Worm (Caenorhabditis elegans) whole organism, L4 larva: ENCODE results near the gene acdh-13.

Source experiments
- Y48G9A.11 ChIP-seq: fragments of 200-800 bp; sonication (Bioruptor generic); IDR thresholded peaks from 2 replicates; pipeline ENCODE4 v1.3.6; 2022; ENCODE audit warnings: missing genetic modification reagents, missing genetic modification characterization, missing compliant biosample characterization
- ZK546.5 ChIP-seq, 2 experiments: sonication (generic microtip); optimal IDR thresholded peaks; 2 replicates each; lab custom pipeline; 2017; ENCODE audit warnings: missing biosample characterization in 2 of 2, missing genetic modification characterization in 2 of 2
- daf-8 ChIP-seq: fragments of 200-800 bp; sonication (Bioruptor generic); IDR thresholded peaks from 2 replicates; pipeline ENCODE4 v1.3.6; 2022; ENCODE audit warnings: missing genetic modification characterization, missing compliant biosample characterization
- dpl-1 ChIP-seq: fragments of 150-350 bp; optimal IDR thresholded peaks from 2 replicates; lab custom pipeline; 2014; ENCODE audit warnings: missing biosample characterization, missing genetic modification reagents, missing genetic modification characterization
- fkh-10 ChIP-seq: fragments of 150-350 bp; optimal IDR thresholded peaks from 2 replicates; lab custom pipeline; 2014; ENCODE audit warnings: missing biosample characterization, missing genetic modification reagents, missing genetic modification characterization
- lin-1 ChIP-seq: fragments of 200-800 bp; sonication (Bioruptor generic); IDR thresholded peaks from 2 replicates; pipeline ENCODE4 v1.3.6; 2022; ENCODE audit warnings: missing genetic modification reagents, missing genetic modification characterization, missing compliant biosample characterization
- lin-39 ChIP-seq: fragments of 150-350 bp; optimal IDR thresholded peaks from 2 replicates; lab custom pipeline; 2014; ENCODE audit warnings: missing biosample characterization, missing genetic modification reagents, missing genetic modification characterization
- mes-2 ChIP-seq: sonication (generic microtip); optimal IDR thresholded peaks from 2 replicates; lab custom pipeline; 2016; ENCODE audit warnings: missing genotype, mild to moderate bottlenecking, missing genetic modification characterization, missing compliant biosample characterization; ENCODE audit not compliant: poor library complexity, severe bottlenecking
- nhr-237 ChIP-seq: sonication (generic microtip); optimal IDR thresholded peaks from 2 replicates; lab custom pipeline; 2017; ENCODE audit warnings: missing biosample characterization, missing genetic modification characterization
- pha-4 ChIP-seq, 2 experiments: fragments of 150-350 bp in 1 of 2; fragments of 200-800 bp in 1 of 2; sonication (Bioruptor generic) in 1 of 2; IDR thresholded peaks in 1 of 2; optimal IDR thresholded peaks in 1 of 2; 2 replicates each; pipeline versions ENCODE4 v1.3.6 to Lab custom; 2014 to 2022; ENCODE audit warnings: missing genetic modification characterization in 2 of 2, missing genetic modification reagents in 2 of 2, missing biosample characterization in 1 of 2, missing compliant biosample characterization in 1 of 2
- php-3 ChIP-seq: fragments of 200-800 bp; sonication (Bioruptor generic); IDR thresholded peaks from 2 replicates; pipeline ENCODE4 v1.3.6; 2022; ENCODE audit warnings: missing genetic modification reagents, missing genetic modification characterization, missing compliant biosample characterization
- pqm-1 ChIP-seq: sonication (generic microtip); optimal IDR thresholded peaks from 2 replicates; lab custom pipeline; 2017; ENCODE audit warnings: missing biosample characterization, missing genetic modification characterization
- unc-39 ChIP-seq: sonication (generic microtip); optimal IDR thresholded peaks from 2 replicates; lab custom pipeline; 2017; ENCODE audit warnings: missing biosample characterization, missing genetic modification characterization
- ztf-11 ChIP-seq: fragments of 150-350 bp; optimal IDR thresholded peaks from 2 replicates; lab custom pipeline; 2014; ENCODE audit warnings: missing biosample characterization, missing genetic modification characterization

DNA sequence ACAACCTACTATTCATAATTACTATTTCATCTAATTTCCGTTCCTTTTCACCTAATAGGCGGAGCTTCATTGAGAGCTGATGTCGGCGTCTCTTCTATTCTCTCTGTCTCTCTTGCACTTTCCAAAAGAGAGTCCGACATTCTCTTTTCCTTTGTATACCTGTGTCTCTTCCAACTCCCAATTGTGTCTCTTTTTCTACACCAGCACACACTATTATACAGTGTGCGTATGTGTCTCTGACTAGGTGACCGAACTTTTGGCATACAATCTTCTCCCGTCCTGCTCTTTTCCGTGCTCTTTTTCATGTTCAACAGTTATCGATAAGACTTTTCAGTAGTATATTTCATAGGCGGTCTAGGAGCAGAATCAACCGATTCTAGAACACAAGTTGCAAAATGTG, 41.6 kb upstream of the acdh-13 start:
- TF ChIP-seq lin-39 (tag; lab: Kevin White, UChicago) = no peak
- TF ChIP-seq ZK546.5 (tag; optimal IDR thresholded peaks at IDR 0.05; lab: Kevin White, UChicago) = no peak
- no peak for TF ChIP-seq dpl-1
- no peak for TF ChIP-seq ztf-11 (tag; lab: Kevin White, UChicago)
- TF ChIP-seq nhr-237 (tag; lab: Kevin White, UChicago) = no peak
- TF ChIP-seq mes-2 (tag; lab: Kevin White, UChicago) = peak; percentile 61
- no peak for TF ChIP-seq Y48G9A.11 (GFP tag; lab: Robert Waterston, UW)
- no peak for TF ChIP-seq pha-4 (GFP tag; IDR thresholded peaks at IDR 0.05; lab: Robert Waterston, UW)
- TF ChIP-seq pha-4 (tag; optimal IDR thresholded peaks at IDR 0.05; lab: Kevin White, UChicago) = no peak
- TF ChIP-seq php-3 (GFP tag; lab: Robert Waterston, UW) = no peak
- TF ChIP-seq fkh-10 (GFP tag; lab: Kevin White, UChicago) = no peak
- TF ChIP-seq unc-39 (tag; lab: Kevin White, UChicago) = no peak
- no peak for TF ChIP-seq daf-8 (GFP tag; lab: Robert Waterston, UW)
- TF ChIP-seq lin-1 (GFP tag; lab: Robert Waterston, UW) = no peak; the same call in 1 of the 2 replicates
- TF ChIP-seq pqm-1 (tag; lab: Kevin White, UChicago) = peak; percentile 82
